Fruit fly (Drosophila melanogaster) whole organism, embryonic: ENCODE data around the gene dbf.

Experiments used
- C15 ChIP-seq: fragments of 200-800 bp; sonication (Bioruptor generic); IDR thresholded peaks from 3 replicates; pipeline ENCODE4 v1.3.6; 2022; ENCODE audit warnings: missing biosample characterization, missing genetic modification characterization
- CG10959 ChIP-seq: fragments of 200-800 bp; sonication (Bioruptor generic); IDR thresholded peaks from 2 replicates; pipeline ENCODE4 v1.3.6; 2022; ENCODE audit warnings: missing biosample characterization, missing genetic modification characterization
- CG10979 ChIP-seq: fragments of 200-800 bp; sonication (Bioruptor generic); optimal IDR thresholded peaks from 2 replicates; lab custom pipeline; 2018; ENCODE audit warnings: missing biosample characterization, mild to moderate bottlenecking, missing genetic modification characterization, moderate library complexity
- CG11398 ChIP-seq: fragments of 200-800 bp; sonication (Bioruptor generic); optimal IDR thresholded peaks from 2 replicates; lab custom pipeline; 2016; ENCODE audit warnings: missing biosample characterization, missing genetic modification characterization
- CG11723 ChIP-seq: fragments of 200-800 bp; sonication (Bioruptor generic); optimal IDR thresholded peaks from 2 replicates; lab custom pipeline; 2017; ENCODE audit warnings: missing biosample characterization, mild to moderate bottlenecking, missing genetic modification characterization
- CG12219 ChIP-seq: fragments of 200-800 bp; sonication (Bioruptor generic); optimal IDR thresholded peaks from 3 replicates; lab custom pipeline; 2018; ENCODE audit warnings: missing biosample characterization, mild to moderate bottlenecking, missing genetic modification characterization
- CG12391 ChIP-seq: fragments of 200-800 bp; sonication (Bioruptor generic); optimal IDR thresholded peaks from 3 replicates; lab custom pipeline; 2018; ENCODE audit warnings: missing biosample characterization, mild to moderate bottlenecking, missing genetic modification characterization, moderate library complexity
- CG14014 ChIP-seq: fragments of 200-800 bp; sonication (Bioruptor generic); IDR thresholded peaks from 2 replicates; pipeline ENCODE4 v1.3.6; 2022; ENCODE audit warnings: missing biosample characterization, missing genetic modification characterization
- CG14441 ChIP-seq: fragments of 200-800 bp; sonication (Bioruptor generic); IDR thresholded peaks from 2 replicates; pipeline ENCODE4 v1.3.6; 2022; ENCODE audit warnings: missing biosample characterization, missing genetic modification characterization
- CG14860 ChIP-seq: fragments of 200-800 bp; sonication (Bioruptor generic); IDR thresholded peaks from 3 replicates; pipeline ENCODE4 v1.3.6; 2022; ENCODE audit warnings: missing biosample characterization, missing genetic modification characterization; ENCODE audit not compliant: partially characterized antibody
- CG15073 ChIP-seq: fragments of 200-800 bp; sonication (Bioruptor generic); optimal IDR thresholded peaks from 2 replicates; lab custom pipeline; 2016; ENCODE audit warnings: missing biosample characterization, missing genetic modification characterization
- CG1603 ChIP-seq: fragments of 200-800 bp; sonication (Bioruptor generic); optimal IDR thresholded peaks from 2 replicates; lab custom pipeline; 2019; ENCODE audit warnings: missing biosample characterization, mild to moderate bottlenecking, missing genetic modification characterization, moderate library complexity
- CG17385 ChIP-seq: fragments of 200-800 bp; sonication (Bioruptor generic); optimal IDR thresholded peaks from 3 replicates; lab custom pipeline; 2018; ENCODE audit warnings: missing biosample characterization, mild to moderate bottlenecking, missing genetic modification characterization
- CG17612 ChIP-seq: fragments of 200-800 bp; sonication (Bioruptor generic); IDR thresholded peaks from 2 replicates; pipeline ENCODE4 v1.3.6; 2022; ENCODE audit warnings: missing biosample characterization, missing genetic modification characterization
- CG2129 ChIP-seq: fragments of 200-800 bp; sonication (Bioruptor generic); IDR thresholded peaks from 2 replicates; pipeline ENCODE4 v1.3.6; 2022; ENCODE audit warnings: missing biosample characterization, missing genetic modification characterization; ENCODE audit not compliant: partially characterized antibody
- CG2202 ChIP-seq: fragments of 200-800 bp; sonication (Bioruptor generic); optimal IDR thresholded peaks from 2 replicates; lab custom pipeline; 2018; ENCODE audit warnings: missing biosample characterization, mild to moderate bottlenecking, missing genetic modification characterization
- CG2875 ChIP-seq: fragments of 200-800 bp; sonication (Bioruptor generic); optimal IDR thresholded peaks from 2 replicates; lab custom pipeline; 2017; ENCODE audit warnings: missing biosample characterization, mild to moderate bottlenecking, missing genetic modification characterization, missing genetic modification reagents
- CG30020 ChIP-seq: fragments of 200-800 bp; optimal IDR thresholded peaks from 2 replicates; lab custom pipeline; 2019; ENCODE audit warnings: missing biosample characterization, mild to moderate bottlenecking, missing genetic modification characterization, moderate library complexity
- CG32532 ChIP-seq: fragments of 200-800 bp; sonication (Bioruptor generic); IDR thresholded peaks from 2 replicates; pipeline ENCODE4 v1.3.6; 2022; ENCODE audit warnings: missing biosample characterization, missing genetic modification characterization
- CG4328 ChIP-seq: fragments of 200-800 bp; sonication (Bioruptor generic); optimal IDR thresholded peaks from 3 replicates; lab custom pipeline; 2017; ENCODE audit warnings: missing biosample characterization, missing genetic modification reagents, missing genetic modification characterization
- CG4360 ChIP-seq: fragments of 200-800 bp; sonication (Bioruptor generic); IDR thresholded peaks from 2 replicates; pipeline ENCODE4 v1.3.6; 2022; ENCODE audit warnings: missing biosample characterization, missing genetic modification characterization
- CG4424 ChIP-seq: fragments of 200-800 bp; sonication (Bioruptor generic); optimal IDR thresholded peaks from 3 replicates; lab custom pipeline; 2016; ENCODE audit warnings: missing biosample characterization, missing genetic modification characterization
- CG4617 ChIP-seq: fragments of 200-800 bp; sonication (Bioruptor generic); optimal IDR thresholded peaks from 3 replicates; lab custom pipeline; 2016; ENCODE audit warnings: missing biosample characterization, missing genetic modification characterization, borderline replicate concordance
- CG6683 ChIP-seq: fragments of 200-800 bp; sonication (Bioruptor generic); optimal IDR thresholded peaks from 2 replicates; lab custom pipeline; 2017; ENCODE audit warnings: missing biosample characterization, mild to moderate bottlenecking, missing genetic modification characterization, missing genetic modification reagents
- CG8478 ChIP-seq: fragments of >200 bp; optimal IDR thresholded peaks from 2 replicates; lab custom pipeline; 2018
- CkIIα-i1 ChIP-seq: fragments of 200-800 bp; sonication (Bioruptor generic); IDR thresholded peaks from 2 replicates; pipeline ENCODE4 v1.3.6; 2022; ENCODE audit warnings: missing biosample characterization, missing genetic modification characterization
- CrebB ChIP-seq: fragments of 200-800 bp; sonication (Bioruptor generic); optimal IDR thresholded peaks from 3 replicates; lab custom pipeline; 2018; ENCODE audit warnings: missing biosample characterization, mild to moderate bottlenecking, missing genetic modification characterization
- Dip3 ChIP-seq: fragments of 200-800 bp; sonication (Bioruptor generic); optimal IDR thresholded peaks from 3 replicates; lab custom pipeline; 2016; ENCODE audit warnings: missing biosample characterization, missing genetic modification characterization
- ERR ChIP-seq: fragments of 200-800 bp; sonication (Bioruptor generic); optimal IDR thresholded peaks from 2 replicates; lab custom pipeline; 2016; ENCODE audit warnings: missing biosample characterization, missing genetic modification characterization
- Eip74EF ChIP-seq, 2 experiments: fragments of 200-800 bp in 1 of 2; fragments of >200 bp in 1 of 2; sonication (Bioruptor generic) in 1 of 2; optimal IDR thresholded peaks; 2 replicates each; lab custom pipeline; 2017 to 2019; ENCODE audit warnings: missing biosample characterization in 2 of 2, missing genetic modification characterization in 2 of 2, mild to moderate bottlenecking in 1 of 2, moderate library complexity in 1 of 2
- Fer2 ChIP-seq: fragments of 200-800 bp; sonication (Bioruptor generic); optimal IDR thresholded peaks from 2 replicates; lab custom pipeline; 2018; ENCODE audit warnings: missing biosample characterization, mild to moderate bottlenecking, missing genetic modification characterization, moderate library complexity
- Gsc ChIP-seq: fragments of 200-800 bp; sonication (Bioruptor generic); IDR thresholded peaks from 2 replicates; pipeline ENCODE4 v1.3.6; 2022; ENCODE audit warnings: missing biosample characterization, missing genetic modification characterization
- Hr3 ChIP-seq: fragments of 200-800 bp; sonication (Bioruptor generic); optimal IDR thresholded peaks from 3 replicates; lab custom pipeline; 2016; ENCODE audit warnings: missing biosample characterization, missing genetic modification characterization
- MESR4 ChIP-seq: fragments of 200-800 bp; sonication (Bioruptor generic); optimal IDR thresholded peaks from 2 replicates; lab custom pipeline; 2018; ENCODE audit warnings: missing biosample characterization, mild to moderate bottlenecking, missing genetic modification characterization, moderate library complexity
- Mad ChIP-seq: fragments of 200-800 bp; sonication (Bioruptor generic); optimal IDR thresholded peaks from 2 replicates; lab custom pipeline; 2016; ENCODE audit warnings: missing biosample characterization, missing genetic modification characterization
- Med ChIP-seq: fragments of 200-800 bp; sonication (Bioruptor generic); peaks from one replicate; lab custom pipeline; 2016; ENCODE audit warnings: missing biosample characterization, missing genetic modification characterization, mild to moderate bottlenecking, inconsistent platforms, moderate library complexity
- Pdp1 ChIP-seq, 2 experiments: fragments of 200-800 bp; sonication (Bioruptor generic); optimal IDR thresholded peaks; 3 replicates each; lab custom pipeline; 2016; ENCODE audit warnings: missing biosample characterization in 2 of 2, missing genetic modification characterization in 2 of 2, mild to moderate bottlenecking in 1 of 2, moderate library complexity in 1 of 2
- Ptx1 ChIP-seq: fragments of 200-800 bp; sonication (Bioruptor generic); IDR thresholded peaks from 2 replicates; pipeline ENCODE4 v1.3.6; 2022; ENCODE audit warnings: missing biosample characterization, missing genetic modification characterization
- Xbp1 ChIP-seq: fragments of 200-800 bp; sonication (Bioruptor generic); optimal IDR thresholded peaks from 3 replicates; lab custom pipeline; 2016; ENCODE audit warnings: missing biosample characterization, mild to moderate bottlenecking, missing genetic modification characterization
- ash1 ChIP-seq: fragments of 200-800 bp; sonication (Bioruptor generic); optimal IDR thresholded peaks from 2 replicates; lab custom pipeline; 2018; ENCODE audit warnings: missing biosample characterization, mild to moderate bottlenecking, missing genetic modification characterization
- croc ChIP-seq: fragments of 200-800 bp; sonication (Bioruptor generic); conservative IDR thresholded peaks from 3 replicates; pipeline ENCODE4 v1.3.6; 2022; ENCODE audit warnings: missing biosample characterization, missing genetic modification characterization
- emc ChIP-seq: fragments of 200-800 bp; sonication (Bioruptor generic); optimal IDR thresholded peaks from 2 replicates; lab custom pipeline; 2016; ENCODE audit warnings: missing biosample characterization, missing genetic modification characterization
- gsb ChIP-seq: fragments of 200-800 bp; sonication (Bioruptor generic); IDR thresholded peaks from 2 replicates; pipeline ENCODE4 v1.3.6; 2022; ENCODE audit warnings: missing biosample characterization, missing genetic modification characterization
- hbn ChIP-seq: fragments of 200-800 bp; sonication (Bioruptor generic); IDR thresholded peaks from 2 replicates; pipeline ENCODE4 v1.3.6; 2022; ENCODE audit warnings: missing biosample characterization, missing genetic modification characterization; ENCODE audit not compliant: partially characterized antibody
- insv ChIP-seq, 2 experiments: fragments of 200-800 bp; sonication (Bioruptor generic); optimal IDR thresholded peaks; 3 replicates each; lab custom pipeline; 2016 to 2018; ENCODE audit warnings: missing biosample characterization in 2 of 2, missing genetic modification characterization in 2 of 2
- otp ChIP-seq: fragments of 200-800 bp; sonication (Bioruptor generic); IDR thresholded peaks from 3 replicates; pipeline ENCODE4, ENCODE4 v1.3.6; 2022; ENCODE audit warnings: missing biosample characterization, missing genetic modification characterization
- pb ChIP-seq: fragments of 200-800 bp; sonication (Bioruptor generic); optimal IDR thresholded peaks from 3 replicates; lab custom pipeline; 2016; ENCODE audit warnings: missing biosample characterization, missing genetic modification characterization
- peb ChIP-seq: fragments of 200-800 bp; sonication (Bioruptor generic); IDR thresholded peaks from 2 replicates; pipeline ENCODE4 v1.3.6; 2022; ENCODE audit warnings: missing biosample characterization, missing genetic modification characterization
- sna ChIP-seq: fragments of 200-800 bp; sonication (Bioruptor generic); IDR thresholded peaks from 2 replicates; pipeline ENCODE4 v1.3.6; 2022; ENCODE audit warnings: missing biosample characterization, missing genetic modification characterization; ENCODE audit not compliant: partially characterized antibody
- so ChIP-seq: fragments of 200-800 bp; sonication (Bioruptor generic); IDR thresholded peaks from 3 replicates; pipeline ENCODE4 v1.3.6; 2022; ENCODE audit warnings: missing biosample characterization, missing genetic modification characterization

The dbf gene

DNA sequence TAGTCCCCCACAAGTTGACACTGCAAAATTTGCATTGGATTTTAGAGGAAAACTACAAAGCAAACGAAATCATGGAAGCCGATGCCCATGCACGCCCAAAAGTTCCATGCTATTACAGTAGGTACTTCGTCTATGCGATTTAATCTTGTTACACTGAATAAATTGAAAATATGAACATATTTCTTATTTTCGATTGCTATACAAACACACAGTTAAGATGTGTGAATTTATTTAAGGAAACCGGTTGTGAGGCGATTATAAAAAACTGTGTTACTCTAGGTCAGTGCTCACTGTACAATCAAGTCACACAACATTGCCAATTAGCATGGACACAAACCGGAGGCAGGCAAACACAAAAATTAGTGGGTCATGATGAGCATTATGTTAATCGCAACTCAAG lies 14.2 kb downstream of the dbf start (continued):
- TF ChIP-seq CG4617, result peak; percentile 31
- peak; percentile 76 for TF ChIP-seq CG17385 (GFP tag; lab: Kevin White, UChicago)
- no peak for TF ChIP-seq CG10979 (tag; lab: Kevin White, UChicago)
- peak; percentile 46 for TF ChIP-seq Mad (GFP tag; lab: Kevin White, UChicago)
- TF ChIP-seq CG2202 (tag; lab: Kevin White, UChicago), result no peak
- peak; percentile 39 for TF ChIP-seq CrebB (tag; lab: Kevin White, UChicago)
- TF ChIP-seq CG8478, result no peak
- TF ChIP-seq CG10959 (GFP tag; lab: Robert Waterston, UW), result peak; percentile 63
- peak; percentile 33; the same call in 1 of the 2 replicates for TF ChIP-seq CG17612 (GFP tag; lab: Robert Waterston, UW)
- TF ChIP-seq CG1603 (tag; lab: Kevin White, UChicago), result peak; percentile 81
- TF ChIP-seq CG4328 (GFP tag; lab: Kevin White, UChicago), result no peak
- no peak for TF ChIP-seq CG6683 (GFP tag; lab: Kevin White, UChicago)
- no peak for TF ChIP-seq CG15073 (GFP tag; lab: Kevin White, UChicago)
- TF ChIP-seq CG30020 (tag; lab: Kevin White, UChicago), result no peak
- peak; percentile 66 for TF ChIP-seq ERR (GFP tag; lab: Kevin White, UChicago)
- peak; percentile 69 for TF ChIP-seq Dip3 (GFP tag; lab: Kevin White, UChicago)
- TF ChIP-seq CG12219 (GFP tag; lab: Kevin White, UChicago), result peak; percentile 78
- peak; percentile 64 for TF ChIP-seq CG11398 (GFP tag; lab: Kevin White, UChicago)
- peak; percentile 58; the same call in 1 of the 2 replicates for TF ChIP-seq peb
- peak; percentile 80 for TF ChIP-seq CG12391
- no peak for TF ChIP-seq CG14860
- TF ChIP-seq Xbp1, result peak; percentile 86
- TF ChIP-seq CG2129 (GFP tag; lab: Robert Waterston, UW), result no peak
- TF ChIP-seq MESR4 (GFP tag; lab: Kevin White, UChicago), result no peak
- peak in 1 of 2 experiments; percentile 72 for TF ChIP-seq Eip74EF (GFP tag; optimal IDR thresholded peaks at IDR 0.05; lab: Kevin White, UChicago)
- TF ChIP-seq Fer2 (tag; lab: Kevin White, UChicago), result no peak
- peak; percentile 76 to 80 for TF ChIP-seq Pdp1 (GFP tag; optimal IDR thresholded peaks at IDR 0.05; lab: Kevin White, UChicago)
- TF ChIP-seq CG14441 (GFP tag; lab: Robert Waterston, UW), result peak; percentile 95
- peak; percentile 84 for TF ChIP-seq CkIIα-i1 (GFP tag; lab: Robert Waterston, UW)
- TF ChIP-seq Gsc (GFP tag; lab: Robert Waterston, UW), result peak; percentile 36; the same call in 1 of the 2 replicates
- peak; percentile 83 for TF ChIP-seq otp (GFP tag; lab: Robert Waterston, UW)
- no peak for TF ChIP-seq ash1
- TF ChIP-seq gsb (GFP tag; lab: Robert Waterston, UW), result peak; percentile 79
- peak; percentile 49 for TF ChIP-seq emc (GFP tag; lab: Kevin White, UChicago)
- TF ChIP-seq Med (GFP tag; lab: Kevin White, UChicago), result peak; percentile 97
- peak; percentile 53; the same call in 1 of the 3 replicates for TF ChIP-seq croc
- TF ChIP-seq C15 (GFP tag; lab: Robert Waterston, UW), result 0 out of 3 replicates have a peak, but pooled peaks have one; percentile 56
- peak; percentile 91 for TF ChIP-seq CG14014
- TF ChIP-seq CG32532 (GFP tag; lab: Robert Waterston, UW), result peak; percentile 83
- TF ChIP-seq CG4360 (GFP tag; lab: Robert Waterston, UW), result no peak
- TF ChIP-seq insv (GFP tag; optimal IDR thresholded peaks at IDR 0.05; lab: Kevin White, UChicago), result no peak
- TF ChIP-seq sna (GFP tag; lab: Robert Waterston, UW), result no peak
- no peak for TF ChIP-seq hbn (GFP tag; lab: Robert Waterston, UW)
- TF ChIP-seq pb (GFP tag; lab: Kevin White, UChicago), result peak; percentile 70
- TF ChIP-seq Ptx1 (GFP tag; lab: Robert Waterston, UW), result peak; percentile 93
- TF ChIP-seq CG4424 (GFP tag; lab: Kevin White, UChicago), result peak; percentile 79
- peak; percentile 49 for TF ChIP-seq CG2875 (GFP tag; lab: Kevin White, UChicago)
- TF ChIP-seq so (GFP tag; lab: Robert Waterston, UW), result peak; percentile 86
- TF ChIP-seq Hr3 (GFP tag; lab: Kevin White, UChicago), result peak; percentile 71
- peak; percentile 36 for TF ChIP-seq CG11723 (GFP tag; lab: Kevin White, UChicago)
